Worm (Caenorhabditis elegans): ENCODE results near the gene C12D8.21.

ce11 chrV:10265019-10265418, 24.0 kb upstream of the C12D8.21 start:
- no peak for TF ChIP-seq lin-13 (GFP tag; optimal IDR thresholded peaks at IDR 0.05)
- no peak for TF ChIP-seq C16A3.4 (tag; optimal IDR thresholded peaks at IDR 0.05)
- no peak for TF ChIP-seq nhr-237 (tag; optimal IDR thresholded peaks at IDR 0.05)
- no peak for TF ChIP-seq ceh-82 (tag; optimal IDR thresholded peaks at IDR 0.05)
- no peak for TF ChIP-seq nhr-12 (tag; optimal IDR thresholded peaks at IDR 0.05)
- no peak for TF ChIP-seq snpc-4 (tag; optimal IDR thresholded peaks at IDR 0.05)
- no peak for TF ChIP-seq fkh-8 (tag; optimal IDR thresholded peaks at IDR 0.05)
- no peak for TF ChIP-seq nhr-76 (tag; optimal IDR thresholded peaks at IDR 0.05)
- TF ChIP-seq lin-15B (tag; optimal IDR thresholded peaks at IDR 0.05): no peak
- TF ChIP-seq ama-1 (optimal IDR thresholded peaks at IDR 0.05): no peak
- no peak for TF ChIP-seq aha-1 (tag; optimal IDR thresholded peaks at IDR 0.05)
- TF ChIP-seq pag-3 (tag; optimal IDR thresholded peaks at IDR 0.05; ENCODE audit: borderline replicate concordance, insufficient read depth): no peak
- TF ChIP-seq nhr-77 (tag; optimal IDR thresholded peaks at IDR 0.05): no peak
- no peak for TF ChIP-seq unc-130 (tag; optimal IDR thresholded peaks at IDR 0.05)
